Worm (Caenorhabditis elegans): ENCODE data around the gene srw-29.

Gene srw-29

DNA sequence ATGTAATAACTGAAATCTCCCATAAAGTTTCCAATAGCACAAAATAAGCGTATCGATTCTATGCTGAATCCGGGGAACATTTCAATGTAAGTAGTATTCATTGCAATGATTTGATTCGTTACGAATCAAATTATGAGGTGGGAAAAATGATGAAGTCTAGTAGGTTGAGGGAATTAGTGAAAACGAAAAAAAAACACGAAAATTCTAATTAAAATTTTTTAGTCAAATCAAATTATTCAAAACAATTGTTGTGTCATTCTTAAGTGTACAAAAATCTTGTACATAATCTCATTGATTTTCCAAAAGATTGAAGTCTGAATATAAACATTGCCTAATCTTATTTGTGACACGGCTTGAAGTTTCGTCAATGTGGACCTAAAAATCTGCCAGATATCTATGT, at the start of gene srw-29:
Gene srw-29, minus strand, starts transcription at position 101 of the 400 bp plus-strand sequence.
- no peak for TF ChIP-seq sem-2 (GFP tag; optimal IDR thresholded peaks at IDR 0.05)
- TF ChIP-seq mls-2 (tag; optimal IDR thresholded peaks at IDR 0.05) = no peak

DNA sequence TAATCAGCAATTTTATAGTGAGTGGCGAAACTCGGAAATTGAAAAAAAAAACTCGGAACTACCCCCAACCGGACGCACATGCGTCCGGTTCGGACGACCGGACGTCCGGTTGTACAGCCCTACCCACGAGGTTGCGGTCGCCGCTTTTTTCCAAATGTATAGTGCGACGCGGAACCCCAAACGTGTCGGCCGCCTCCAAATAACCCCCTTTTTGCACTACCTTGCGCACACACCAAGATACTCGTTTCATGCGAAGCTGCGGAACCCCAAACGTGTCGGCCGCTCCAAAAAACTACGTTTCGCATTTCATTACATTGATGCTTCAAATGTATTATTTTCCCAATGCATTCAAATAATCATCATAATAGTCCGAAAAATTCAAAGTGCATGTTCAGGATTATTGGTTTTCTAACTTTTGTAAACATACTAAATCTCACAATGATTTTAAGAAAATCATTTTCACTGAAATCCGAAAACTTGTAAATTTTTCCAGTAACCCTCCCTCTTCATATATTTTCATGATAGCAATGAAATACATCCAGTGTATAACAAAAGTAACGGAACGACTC, 47.8 kb upstream of the srw-29 start, which contains the start of gene srw-35:
Gene srw-35, plus strand, starts transcription at position 519 of the 569 bp plus-strand sequence.
- TF ChIP-seq pha-4 (tag; optimal IDR thresholded peaks at IDR 0.05) (no peak), nhr-12 (tag; optimal IDR thresholded peaks at IDR 0.05) (no peak), ceh-43 (GFP tag; optimal IDR thresholded peaks at IDR 0.05) (no peak), ztf-11 (tag; optimal IDR thresholded peaks at IDR 0.05) (no peak), blmp-1 (tag; optimal IDR thresholded peaks at IDR 0.05) (no peak), ham-2 (GFP tag; optimal IDR thresholded peaks at IDR 0.05) (no peak), unc-39 (tag; optimal IDR thresholded peaks at IDR 0.05) (no peak), nhr-76 (tag; optimal IDR thresholded peaks at IDR 0.05) (no peak)

DNA sequence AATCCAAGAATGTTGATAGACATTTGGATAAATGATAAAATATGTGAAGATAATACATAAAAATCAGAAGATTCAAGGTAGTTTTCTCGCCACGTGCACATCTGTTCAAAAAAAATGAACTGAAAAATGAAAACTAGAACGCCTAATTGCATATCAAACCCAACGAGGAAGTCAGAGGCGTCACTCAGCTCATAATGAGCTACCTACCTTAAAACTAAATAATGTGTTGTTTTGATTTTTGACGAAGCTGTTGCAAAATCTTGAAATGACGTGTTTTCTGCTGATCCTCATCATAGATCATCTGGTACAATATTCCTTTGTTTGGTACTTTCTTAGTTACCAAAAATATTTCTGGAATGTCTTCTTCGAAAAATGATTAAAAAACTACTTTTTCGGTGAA, 46.6 kb upstream of the srw-29 start, which contains the start of gene srh-138:
Gene srh-138, minus strand, starts transcription at position 101 of the 400 bp plus-strand sequence.
- TF ChIP-seq hlh-1 (tag; optimal IDR thresholded peaks at IDR 0.05) (no peak), lsy-2 (tag; optimal IDR thresholded peaks at IDR 0.05) (no peak), ces-1 (GFP tag; optimal IDR thresholded peaks at IDR 0.05) (no peak), mep-1 (tag; optimal IDR thresholded peaks at IDR 0.05) (no peak), nhr-28 (tag; optimal IDR thresholded peaks at IDR 0.05) (no peak), mab-5 (tag; optimal IDR thresholded peaks at IDR 0.05) (no peak), nhr-12 (tag; optimal IDR thresholded peaks at IDR 0.05) (no peak), lin-32 (GFP tag; optimal IDR thresholded peaks at IDR 0.05) (no peak), ztf-11 (tag; optimal IDR thresholded peaks at IDR 0.05) (no peak), sem-2 (GFP tag; optimal IDR thresholded peaks at IDR 0.05) (no peak), flh-1 (GFP tag; optimal IDR thresholded peaks at IDR 0.05) (no peak), mls-2 (tag; optimal IDR thresholded peaks at IDR 0.05) (no peak), elt-1 (tag; optimal IDR thresholded peaks at IDR 0.05; ENCODE audit: borderline replicate concordance, insufficient read depth) (no peak), tbx-8 (GFP tag; optimal IDR thresholded peaks at IDR 0.05) (no peak), ceh-39 (tag; optimal IDR thresholded peaks at IDR 0.05) (no peak), cnd-1 (tag; optimal IDR thresholded peaks at IDR 0.05) (no peak)

DNA sequence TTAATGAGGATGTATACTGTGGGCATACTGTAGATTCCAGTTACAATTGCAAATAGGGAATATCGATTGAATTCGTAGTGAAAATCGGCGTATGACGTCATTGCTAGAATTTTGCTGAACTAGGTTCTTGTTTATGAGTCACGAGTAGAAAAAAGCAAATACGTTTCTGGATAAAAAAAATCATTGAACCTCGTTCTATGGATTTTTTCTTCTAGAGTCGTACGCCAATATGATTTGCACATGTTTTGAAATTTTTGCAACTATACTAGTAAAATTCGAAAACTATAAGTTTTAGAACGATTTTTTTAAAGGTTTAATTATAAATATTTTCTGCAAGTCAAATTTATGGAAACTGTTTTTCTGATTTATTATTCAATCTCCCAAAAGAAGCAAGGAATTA, 43.5 kb upstream of the srw-29 start, which contains the start of gene sru-44:
Gene sru-44, minus strand, starts transcription at position 101 of the 400 bp plus-strand sequence.
- no peak for TF ChIP-seq nhr-237 (tag; optimal IDR thresholded peaks at IDR 0.05)

DNA sequence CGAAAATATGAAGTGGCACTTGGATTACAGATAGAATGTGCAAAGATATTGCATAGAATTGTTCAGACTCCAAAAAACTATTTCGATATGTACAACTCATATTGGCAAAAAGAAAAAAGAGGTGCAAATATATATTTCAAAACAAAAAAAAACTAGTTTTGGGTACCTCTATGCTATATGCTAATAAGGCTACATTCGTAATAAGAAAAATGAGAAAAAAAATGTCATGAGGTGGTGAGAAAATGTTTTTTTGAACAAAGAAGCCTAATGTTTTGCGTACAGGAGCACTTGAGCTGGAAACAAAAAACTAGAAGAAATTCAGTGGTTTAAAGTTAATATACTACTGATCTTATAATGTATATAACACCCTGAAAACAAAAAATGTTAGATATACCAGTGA, 36.5 kb upstream of the srw-29 start, which contains the start of gene srh-142:
Gene srh-142, minus strand, starts transcription at position 101 of the 400 bp plus-strand sequence.
- no peak for TF ChIP-seq unc-39 (tag; optimal IDR thresholded peaks at IDR 0.05)

DNA sequence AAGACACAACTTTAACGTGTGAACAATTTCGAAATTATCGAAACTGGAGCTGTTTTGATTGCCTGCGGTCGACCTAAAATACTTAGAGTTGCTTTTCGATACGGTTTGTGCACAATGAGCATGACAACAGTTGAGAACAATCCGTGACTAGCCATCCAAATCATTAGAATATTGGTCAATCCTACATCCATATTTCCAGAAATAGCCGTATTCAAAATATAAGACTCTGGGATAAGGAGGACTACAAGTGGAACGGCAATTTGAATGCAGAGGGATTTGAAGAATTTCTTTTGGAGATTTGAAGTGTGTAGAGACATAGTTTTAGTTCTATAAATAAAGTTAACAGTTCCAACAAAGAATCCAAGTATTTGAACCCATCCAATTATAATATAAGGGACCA, 35.0 kb upstream of the srw-29 start:
- no peak for TF ChIP-seq elt-3 (tag; optimal IDR thresholded peaks at IDR 0.05)
- TF ChIP-seq bed-3 (GFP tag; optimal IDR thresholded peaks at IDR 0.05) = no peak
- TF ChIP-seq lin-13 (tag; optimal IDR thresholded peaks at IDR 0.05) = no peak
- no peak for TF ChIP-seq lsy-2 (tag; optimal IDR thresholded peaks at IDR 0.05)
- TF ChIP-seq pha-4 (tag; optimal IDR thresholded peaks at IDR 0.05) = no peak
- no peak for TF ChIP-seq cnd-1 (tag; optimal IDR thresholded peaks at IDR 0.05)
- TF ChIP-seq lin-32 (GFP tag; optimal IDR thresholded peaks at IDR 0.05) = no peak
- no peak for TF ChIP-seq tbx-8 (GFP tag; optimal IDR thresholded peaks at IDR 0.05)
- TF ChIP-seq nhr-28 (tag; optimal IDR thresholded peaks at IDR 0.05) = no peak
- no peak for TF ChIP-seq nhr-2 (tag; optimal IDR thresholded peaks at IDR 0.05)
- no peak for TF ChIP-seq unc-62 (GFP tag; optimal IDR thresholded peaks at IDR 0.05)
- TF ChIP-seq zip-8 (tag; optimal IDR thresholded peaks at IDR 0.05) = no peak
- TF ChIP-seq unc-120 (tag; optimal IDR thresholded peaks at IDR 0.05; ENCODE audit: poor library complexity, severe bottlenecking) = no peak
- TF ChIP-seq ztf-11 (tag; optimal IDR thresholded peaks at IDR 0.05) = no peak
- no peak for TF ChIP-seq unc-39 (tag; optimal IDR thresholded peaks at IDR 0.05)
- TF ChIP-seq ceh-83 (GFP tag; optimal IDR thresholded peaks at IDR 0.05) = no peak
- TF ChIP-seq nhr-76 (tag; optimal IDR thresholded peaks at IDR 0.05) = no peak
- TF ChIP-seq nhr-237 (tag; optimal IDR thresholded peaks at IDR 0.05) = no peak
